Worm (Caenorhabditis elegans) whole organism, L1 larva: ENCODE data around the gene C06A6.7.

Experiments
- grh-1 ChIP-seq: fragments of 200-800 bp; sonication (Bioruptor generic); IDR thresholded peaks from 2 replicates; pipeline ENCODE4 v1.3.6; 2022; ENCODE audit warnings: missing genetic modification reagents, missing genetic modification characterization, missing compliant biosample characterization
- isw-1 ChIP-seq: fragments of 200-800 bp; sonication (Bioruptor generic); IDR thresholded peaks from 2 replicates; pipeline ENCODE4 v1.3.6; 2022; ENCODE audit warnings: missing genetic modification characterization, missing compliant biosample characterization
- nhr-19 ChIP-seq: fragments of 200-800 bp; sonication (Bioruptor generic); conservative IDR thresholded peaks from 2 replicates; pipeline ENCODE4 v1.3.6; 2022; ENCODE audit warnings: missing genetic modification characterization, missing compliant biosample characterization
- nhr-47 ChIP-seq: sonication (generic microtip); optimal IDR thresholded peaks from 2 replicates; lab custom pipeline; 2016; ENCODE audit warnings: mild to moderate bottlenecking, missing genetic modification characterization, moderate library complexity, missing compliant biosample characterization
- zag-1 ChIP-seq: fragments of 150-350 bp; optimal IDR thresholded peaks from 2 replicates; lab custom pipeline; 2014; ENCODE audit warnings: missing biosample characterization, missing genetic modification characterization

DNA sequence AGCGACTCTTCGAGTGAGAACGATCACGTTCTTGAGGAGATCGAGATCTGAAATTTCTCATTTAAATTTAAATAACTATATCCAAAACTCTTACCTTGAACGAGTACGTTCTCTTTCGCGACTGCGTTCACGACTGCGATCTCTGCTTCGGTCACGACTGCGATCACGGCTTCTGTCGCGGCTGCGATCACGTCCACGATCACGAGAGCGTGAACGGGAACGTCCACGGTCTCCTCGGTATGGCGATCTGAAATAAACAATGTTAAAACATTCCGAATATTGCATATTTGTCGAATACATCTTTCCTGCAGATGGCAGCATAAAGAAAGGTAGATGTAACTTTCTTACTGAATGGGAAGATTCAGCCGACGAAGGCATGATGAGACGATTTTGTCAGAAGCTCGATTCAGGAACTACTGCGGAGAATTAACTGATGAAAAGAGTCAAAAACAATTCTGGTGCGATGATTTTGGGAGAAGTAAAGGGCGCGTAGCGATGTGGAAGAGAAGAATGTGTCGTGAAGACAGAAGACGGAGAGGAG is 48.1 kb downstream of the C06A6.7 start:
- TF ChIP-seq zag-1 (tag; lab: Kevin White, UChicago) = no peak
- TF ChIP-seq grh-1 = no peak
- TF ChIP-seq nhr-47 = no peak
- TF ChIP-seq isw-1 = no peak
- no peak for TF ChIP-seq nhr-19 (GFP tag; lab: Robert Waterston, UW)
